Worm (Caenorhabditis elegans) whole organism, midembryonic: ENCODE results near the gene F40F12.3.

ENCODE experiments used
- med-1 ChIP-seq: sonication (generic microtip); optimal IDR thresholded peaks from 2 replicates; lab custom pipeline; 2017; ENCODE audit warnings: missing genetic modification characterization, mild to moderate bottlenecking, missing compliant biosample characterization, antibody characterized with exemption, missing genetic modification reagents; ENCODE audit not compliant: insufficient read depth
- ztf-23 ChIP-seq: fragments of 200-800 bp; sonication (Bioruptor generic); IDR thresholded peaks from 2 replicates; pipeline ENCODE4 v1.3.6; 2022; ENCODE audit warnings: missing genetic modification reagents, missing genetic modification characterization, missing compliant biosample characterization

ce11 chrIII:9871032-9871431 lies 49.6 kb downstream of the F40F12.3 start, which contains the start of gene ZK757.1:
- no peak for TF ChIP-seq med-1 (GFP tag; lab: Kevin White, UChicago)
- TF ChIP-seq ztf-23 (GFP tag; lab: Robert Waterston, UW): no peak
